Fruit fly (Drosophila melanogaster): ENCODE measurements around the gene Vha100-4.

The Vha100-4 gene

DNA sequence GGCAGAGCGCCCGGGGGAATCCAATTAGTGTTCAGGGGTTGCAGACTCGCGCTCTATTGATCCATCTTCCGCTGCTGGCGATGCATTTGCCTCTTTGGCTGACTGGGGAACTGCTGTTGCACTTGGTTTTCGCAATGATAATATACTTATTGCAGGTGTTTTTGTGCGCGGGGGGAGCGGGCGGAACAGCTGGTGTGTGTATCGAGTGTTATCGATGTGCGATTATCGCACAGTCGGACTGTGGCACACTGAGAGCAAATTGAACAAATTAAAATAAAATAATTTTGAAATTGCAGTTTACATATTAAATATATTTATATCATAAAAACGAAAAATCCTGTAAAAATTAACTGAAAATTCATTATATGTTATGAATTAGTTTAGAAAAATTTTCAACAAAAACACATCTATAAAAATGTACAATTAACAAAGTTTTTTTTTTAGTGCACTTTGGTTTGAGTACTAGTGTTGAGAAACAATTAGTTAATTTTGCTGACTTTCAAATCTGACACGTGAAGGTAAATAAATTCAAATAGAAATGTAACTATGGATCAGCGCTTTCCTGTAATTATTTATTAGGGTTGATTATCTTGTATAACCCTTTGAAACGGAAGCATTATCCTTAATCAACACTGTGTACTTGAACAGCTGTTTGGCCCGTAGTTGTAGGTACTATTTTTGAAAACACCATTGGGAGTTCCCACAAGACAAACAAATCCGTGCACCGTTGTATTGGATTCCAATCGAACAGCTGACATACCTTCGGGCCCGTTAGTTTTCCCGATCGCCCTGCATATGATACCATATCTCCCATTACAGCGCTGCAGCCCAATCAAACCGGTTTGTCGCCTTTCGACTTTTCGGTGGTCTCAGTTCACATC lies 13.2 kb upstream of the Vha100-4 start, which contains the start of the genes Wdr37 and koko (continued):
- TF ChIP-seq Optix (GFP tag; IDR thresholded peaks at IDR 0.05) (peak; percentile 87), CG12744 (GFP tag; optimal IDR thresholded peaks at IDR 0.05) (peak; percentile 61), ranshi (GFP tag; IDR thresholded peaks at IDR 0.05) (peak; percentile 98), nom (GFP tag; optimal IDR thresholded peaks at IDR 0.05) (peak; percentile 89), CG9215 (GFP tag; IDR thresholded peaks at IDR 0.05) (peak; percentile 97), zen2 (GFP tag; IDR thresholded peaks at IDR 0.05; ENCODE audit: partially characterized antibody) (no peak), schlank (tag; optimal IDR thresholded peaks at IDR 0.05) (peak; percentile 83), pum (GFP tag; optimal IDR thresholded peaks at IDR 0.05) (peak; percentile 75), Hmr (GFP tag; optimal IDR thresholded peaks at IDR 0.05) (peak; percentile 96), so (GFP tag; IDR thresholded peaks at IDR 0.05) (peak; percentile 90), bbx (GFP tag; IDR thresholded peaks at IDR 0.05; ENCODE audit: partially characterized antibody) (peak; percentile 52; the same call in 1 of the 2 replicates), ap (GFP tag; IDR thresholded peaks at IDR 0.05) (peak; percentile 98), CG1602 (GFP tag; optimal IDR thresholded peaks at IDR 0.05) (peak; percentile 98), CG8281 (tag; optimal IDR thresholded peaks at IDR 0.05) (peak; percentile 86), CG1024 (GFP tag; IDR thresholded peaks at IDR 0.05) (peak; percentile 92), CG1233 (GFP tag; optimal IDR thresholded peaks at IDR 0.05) (peak; percentile 91), CG1792 (GFP tag; optimal IDR thresholded peaks at IDR 0.05) (peak; percentile 56), fru (optimal IDR thresholded peaks at IDR 0.05) (no peak), crp (GFP tag; optimal IDR thresholded peaks at IDR 0.05) (peak; percentile 71 to 90), gt (GFP tag; IDR thresholded peaks at IDR 0.05) (peak; percentile 93), Hr51 (GFP tag; optimal IDR thresholded peaks at IDR 0.05) (peak; percentile 80 to 98), CG13894 (tag; optimal IDR thresholded peaks at IDR 0.05) (peak; percentile 92), chm (GFP tag; IDR thresholded peaks at IDR 0.05) (peak; percentile 92), cas (GFP tag; IDR thresholded peaks at IDR 0.05) (peak; percentile 94), run (tag; optimal IDR thresholded peaks at IDR 0.05) (peak; percentile 90), CG10979 (tag; optimal IDR thresholded peaks at IDR 0.05) (peak; percentile 98), lilli (GFP tag; optimal IDR thresholded peaks at IDR 0.05) (peak; percentile 91), Med (GFP tag) (peak; percentile 94), Myb (GFP tag; optimal IDR thresholded peaks at IDR 0.05) (peak; percentile 51), CG12155 (GFP tag; optimal IDR thresholded peaks at IDR 0.05) (peak; percentile 95), sens (GFP tag) (peak; percentile 99), CG11695 (GFP tag; IDR thresholded peaks at IDR 0.05) (peak; percentile 99), kay (GFP tag; optimal IDR thresholded peaks at IDR 0.05) (peak; percentile 94), CG7987 (GFP tag; optimal IDR thresholded peaks at IDR 0.05) (peak; percentile 61), sisA (GFP tag; IDR thresholded peaks at IDR 0.05) (peak; percentile 98), gem (tag; optimal IDR thresholded peaks at IDR 0.05) (peak; percentile 99), lov (optimal IDR thresholded peaks at IDR 0.05) (no peak), lov (GFP tag; IDR thresholded peaks at IDR 0.05) (peak; percentile 88; the same call in 2 of the 3 replicates), bab2 (GFP tag; optimal IDR thresholded peaks at IDR 0.05) (peak; percentile 75), slbo (GFP tag; IDR thresholded peaks at IDR 0.05) (peak; percentile 99), jing (GFP tag; optimal IDR thresholded peaks at IDR 0.05) (peak; percentile 77), Spps (tag; optimal IDR thresholded peaks at IDR 0.05) (peak; percentile 96), D19A (tag; optimal IDR thresholded peaks at IDR 0.05) (peak; percentile 94), Stat92E (GFP tag; optimal IDR thresholded peaks at IDR 0.05) (peak in 1 of 3 experiments; percentile 92), CHES-1-like (GFP tag; optimal IDR thresholded peaks at IDR 0.05) (peak; percentile 70), peb (GFP tag; IDR thresholded peaks at IDR 0.05) (peak; percentile 97), Xbp1 (GFP tag; optimal IDR thresholded peaks at IDR 0.05) (peak; percentile 97), tx (GFP tag; optimal IDR thresholded peaks at IDR 0.05) (peak; percentile 74), E2f2 (GFP tag; IDR thresholded peaks at IDR 0.05) (peak; percentile 86)

All from whole organism, embryonic.